Worm (Caenorhabditis elegans): ENCODE results near the gene Y105C5A.13.
A peak's percentile ranks its signal among the peaks of the same experiment; 100 is the strongest.
"Not testable (repeated sequence)": the region's sequence is repeated elsewhere in the genome, so short reads cannot be mapped to it uniquely, and the experiment has no call there.

Gene Y105C5A.13

DNA sequence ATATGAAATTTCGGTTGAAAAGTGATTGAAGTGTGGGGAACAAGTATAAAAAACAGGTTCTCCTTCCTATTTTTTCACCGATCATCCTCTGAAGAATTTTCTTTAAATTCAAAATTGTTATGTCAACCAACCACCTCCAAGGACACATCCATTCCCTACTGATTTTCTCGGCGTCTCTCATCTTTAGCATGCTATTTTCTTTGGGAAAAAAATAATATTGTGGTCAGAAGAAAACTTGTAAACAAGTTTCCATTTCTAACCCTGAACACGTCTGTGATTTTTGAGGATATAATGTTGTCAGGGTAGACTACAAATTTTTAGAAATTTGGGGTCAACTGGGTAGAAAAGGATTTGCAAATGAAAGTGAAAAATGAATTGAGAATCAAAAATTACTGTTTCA, 23.4 kb upstream of the Y105C5A.13 start:
- no peak for TF ChIP-seq flt-1 (GFP tag; IDR thresholded peaks at IDR 0.05)
- no peak for TF ChIP-seq B0310.2 (tag; optimal IDR thresholded peaks at IDR 0.05)
- TF ChIP-seq F13C5.2 (tag; optimal IDR thresholded peaks at IDR 0.05), result no peak
- TF ChIP-seq tbx-37 (GFP tag; conservative IDR thresholded peaks at IDR 0.05), result no peak

- no peak for TF ChIP-seq tbx-37 (GFP tag; conservative IDR thresholded peaks at IDR 0.05)
- no peak for TF ChIP-seq scrt-1 (GFP tag; IDR thresholded peaks at IDR 0.05)
- TF ChIP-seq B0310.2 (tag; optimal IDR thresholded peaks at IDR 0.05), result no peak
- no peak for TF ChIP-seq tra-4 (tag; optimal IDR thresholded peaks at IDR 0.05)
- TF ChIP-seq F13C5.2 (tag; optimal IDR thresholded peaks at IDR 0.05), result no peak
- no peak for TF ChIP-seq ceh-13 (GFP tag; optimal IDR thresholded peaks at IDR 0.05)
- no peak for TF ChIP-seq hmbx-1 (tag; optimal IDR thresholded peaks at IDR 0.05)
- TF ChIP-seq flt-1 (GFP tag; IDR thresholded peaks at IDR 0.05), result no peak
- TF ChIP-seq ets-7 (tag; optimal IDR thresholded peaks at IDR 0.05), result no peak
- TF ChIP-seq aly-1 (tag; optimal IDR thresholded peaks at IDR 0.05), result no peak
- no peak for TF ChIP-seq sea-1 (GFP tag; conservative IDR thresholded peaks at IDR 0.05)
- no peak for TF ChIP-seq tbx-11 (GFP tag; IDR thresholded peaks at IDR 0.05)
- TF ChIP-seq ama-1 (optimal IDR thresholded peaks at IDR 0.05), result no peak
- TF ChIP-seq pes-1 (GFP tag; IDR thresholded peaks at IDR 0.05), result no peak
- TF ChIP-seq hmg-4 (GFP tag; optimal IDR thresholded peaks at IDR 0.05), result no peak
- TF ChIP-seq ceh-36 (tag; optimal IDR thresholded peaks at IDR 0.05), result no peak
- no peak for TF ChIP-seq hnd-1 (tag; optimal IDR thresholded peaks at IDR 0.05)
These were observed 9.8 kb upstream of the Y105C5A.13 start, which contains the start of gene Y105C5A.9 for ce11 chrIV:15631217-15631616. TSS of gene Y105C5A.9 (plus strand) at chrIV:15631517.

ce11 chrIV:15634240-15634789, 6.7 kb upstream of the Y105C5A.13 start, which contains the start of gene Y105C5A.1274:
TSS of gene Y105C5A.1274 (plus strand) at chrIV:15634739.
- not testable (repeated sequence) for TF ChIP-seq B0310.2 (tag; optimal IDR thresholded peaks at IDR 0.05); sea-1 (GFP tag; conservative IDR thresholded peaks at IDR 0.05); tra-4 (tag; optimal IDR thresholded peaks at IDR 0.05)

DNA sequence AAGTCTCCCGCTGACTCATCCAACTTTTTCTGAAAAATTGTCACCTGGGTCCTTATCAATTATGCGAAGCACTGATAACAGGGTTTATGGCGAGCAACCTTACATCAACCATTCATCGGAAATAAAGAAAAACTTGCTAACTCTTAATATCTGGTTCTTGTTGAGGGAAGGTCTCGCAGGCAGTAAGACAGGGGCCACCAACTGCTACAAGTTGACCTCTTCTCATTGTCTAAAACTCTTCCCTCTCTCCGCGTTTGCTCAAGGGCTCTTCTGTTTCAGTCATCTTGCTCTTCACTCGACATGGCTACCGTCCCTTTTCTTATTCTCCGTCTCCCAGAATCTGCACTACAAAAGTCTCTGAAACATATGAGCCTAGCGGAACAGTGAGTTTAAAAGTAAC, 5.6 kb upstream of the Y105C5A.13 start, which contains the start of gene Y105C5A.10:
Gene Y105C5A.10 (plus strand): TSS at position 301 of the 400 bp plus-strand sequence.
- TF ChIP-seq ceh-36 (tag; optimal IDR thresholded peaks at IDR 0.05); hnd-1 (tag; optimal IDR thresholded peaks at IDR 0.05); ceh-13 (GFP tag; optimal IDR thresholded peaks at IDR 0.05): not testable (repeated sequence)

ce11 chrIV:15639223-15639622, 1.8 kb upstream of the Y105C5A.13 start:
- no peak for TF ChIP-seq tra-4 (tag; optimal IDR thresholded peaks at IDR 0.05)
- TF ChIP-seq hnd-1 (tag; optimal IDR thresholded peaks at IDR 0.05), result no peak
- no peak for TF ChIP-seq flt-1 (GFP tag; IDR thresholded peaks at IDR 0.05)
- no peak for TF ChIP-seq ceh-36 (tag; optimal IDR thresholded peaks at IDR 0.05)
- no peak for TF ChIP-seq B0310.2 (tag; optimal IDR thresholded peaks at IDR 0.05)
- TF ChIP-seq ama-1 (optimal IDR thresholded peaks at IDR 0.05), result no peak
- TF ChIP-seq F13C5.2 (tag; optimal IDR thresholded peaks at IDR 0.05), result no peak

- not testable (repeated sequence) for TF ChIP-seq ets-7 (tag; optimal IDR thresholded peaks at IDR 0.05); hmg-4 (GFP tag; optimal IDR thresholded peaks at IDR 0.05); tra-4 (tag; optimal IDR thresholded peaks at IDR 0.05)
These were observed 668 bp downstream of the Y105C5A.13 start, which contains the start of gene Y105C5A.12 for ce11 chrIV:15641699-15642098. TSS of gene Y105C5A.12 (minus strand) at chrIV:15641799.

DNA sequence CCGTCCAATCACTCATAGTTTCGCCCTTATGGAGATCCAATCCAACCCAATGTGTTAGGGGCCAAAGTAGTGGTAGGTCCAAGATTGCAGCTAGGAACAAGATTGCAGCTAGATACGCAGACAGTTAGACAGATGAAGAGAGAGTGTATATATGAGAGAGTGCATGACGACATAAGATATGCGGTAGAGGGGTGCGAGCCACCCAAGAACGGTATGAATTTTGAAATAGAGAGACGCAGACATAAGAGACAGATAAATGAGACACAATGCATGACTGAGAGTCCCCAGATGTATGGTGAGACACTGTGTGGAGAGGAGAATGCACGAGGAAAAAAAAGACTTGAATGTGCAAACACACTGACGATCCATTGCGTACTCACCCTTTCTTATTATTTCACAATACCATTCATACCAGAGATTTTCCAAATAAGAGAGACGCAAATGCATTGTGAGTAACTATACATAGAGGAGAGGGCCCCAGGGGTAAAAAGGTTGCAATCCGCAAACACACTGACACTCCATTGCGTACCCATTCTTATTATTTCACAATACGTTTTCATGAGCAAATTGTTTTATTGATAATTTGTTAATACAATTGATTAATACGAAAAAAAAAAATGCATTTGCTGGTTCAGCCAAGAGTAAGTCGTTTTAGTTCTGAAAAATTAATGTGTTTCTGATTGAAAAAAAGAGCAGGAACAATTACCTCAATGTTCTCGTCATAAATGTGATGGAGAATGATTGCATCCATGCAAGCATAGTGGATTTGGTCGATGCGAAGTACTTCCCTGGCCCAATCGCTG, 5.6 kb downstream of the Y105C5A.13 start, which contains the start of the genes Y105C5A.1268 and Y105C5A.1272:
Gene Y105C5A.1268 (minus strand): TSS at position 51 of the 803 bp plus-strand sequence.
Gene Y105C5A.1272 (plus strand): TSS at position 575 of the 803 bp plus-strand sequence.
- TF ChIP-seq hmg-4 (GFP tag; optimal IDR thresholded peaks at IDR 0.05) (peak; percentile 62), F13C5.2 (tag; optimal IDR thresholded peaks at IDR 0.05) (peak; percentile 51)

- TF ChIP-seq ceh-13 (GFP tag; optimal IDR thresholded peaks at IDR 0.05) (no peak), hmg-4 (GFP tag; optimal IDR thresholded peaks at IDR 0.05) (no peak), aly-1 (tag; optimal IDR thresholded peaks at IDR 0.05) (no peak), hmbx-1 (tag; optimal IDR thresholded peaks at IDR 0.05) (no peak), flt-1 (GFP tag; IDR thresholded peaks at IDR 0.05) (no peak), ceh-36 (tag; optimal IDR thresholded peaks at IDR 0.05) (no peak), ama-1 (optimal IDR thresholded peaks at IDR 0.05) (no peak), pes-1 (GFP tag; IDR thresholded peaks at IDR 0.05) (no peak), tra-4 (tag; optimal IDR thresholded peaks at IDR 0.05) (no peak), ets-7 (tag; optimal IDR thresholded peaks at IDR 0.05) (no peak)
These were observed 7.2 kb downstream of the Y105C5A.13 start for ce11 chrIV:15648245-15648644.

Measured in whole organism, early embryonic.